Fruit fly (Drosophila melanogaster): ENCODE measurements around the gene ZIPIC.

The ZIPIC gene

dm6 chr3R:30005332-30005979 is 31.2 kb downstream of the ZIPIC start (continued):
- TF ChIP-seq Blimp-1 (GFP tag; optimal IDR thresholded peaks at IDR 0.05) (no peak), esn (GFP tag; optimal IDR thresholded peaks at IDR 0.05) (no peak), lz (GFP tag; optimal IDR thresholded peaks at IDR 0.05) (no peak), salr (GFP tag; optimal IDR thresholded peaks at IDR 0.05) (peak in 1 of 2 experiments; percentile 1), Sox15 (GFP tag; optimal IDR thresholded peaks at IDR 0.05) (no peak), CG32006 (GFP tag; optimal IDR thresholded peaks at IDR 0.05) (peak; percentile 47), Smox (GFP tag; optimal IDR thresholded peaks at IDR 0.05) (no peak)

DNA sequence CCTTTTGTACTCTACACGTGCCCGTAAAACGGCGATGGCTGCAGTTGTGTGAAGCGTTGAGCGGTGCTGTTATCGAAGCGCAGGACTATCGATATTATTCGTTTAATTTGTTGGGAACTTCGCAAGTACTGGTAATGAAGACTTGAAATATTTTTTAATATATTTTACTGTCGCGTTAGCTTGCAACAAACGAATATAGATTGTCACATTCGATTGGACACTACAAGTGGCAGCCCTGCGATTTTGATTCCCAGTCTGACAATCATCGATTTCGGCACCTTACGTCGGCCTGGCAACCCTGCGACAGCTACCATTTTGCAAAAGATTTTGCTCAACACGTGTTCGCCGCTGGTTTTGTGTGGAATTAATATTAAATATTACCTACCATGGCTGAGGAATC is 32.0 kb downstream of the ZIPIC start, which contains the start of the genes Nlp and Nph:
TSS of gene Nlp (plus strand) at position 138 of the 400 bp plus-strand sequence.
TSS of gene Nph (minus strand) at position 214 of the 400 bp plus-strand sequence.
- no peak for TF ChIP-seq OdsH (GFP tag; optimal IDR thresholded peaks at IDR 0.05)
- peak; percentile 34 for TF ChIP-seq esn (GFP tag; optimal IDR thresholded peaks at IDR 0.05)
- peak; percentile 20 for TF ChIP-seq CG3919 (GFP tag; optimal IDR thresholded peaks at IDR 0.05)
- no peak for TF ChIP-seq Hr4 (GFP tag; optimal IDR thresholded peaks at IDR 0.05)
- TF ChIP-seq lz (GFP tag; optimal IDR thresholded peaks at IDR 0.05) = peak; percentile 22
- no peak for TF ChIP-seq Ets21C (GFP tag; optimal IDR thresholded peaks at IDR 0.05)
- peak; percentile 17 for TF ChIP-seq cyc (GFP tag; optimal IDR thresholded peaks at IDR 0.05)
- peak; percentile 13 for TF ChIP-seq CG31627 (GFP tag; optimal IDR thresholded peaks at IDR 0.05)
- no peak for TF ChIP-seq CG10669 (GFP tag; optimal IDR thresholded peaks at IDR 0.05)
- TF ChIP-seq CG11294 (GFP tag; IDR thresholded peaks at IDR 0.05) = no peak
- TF ChIP-seq CG1621 (tag; optimal IDR thresholded peaks at IDR 0.05) = peak; percentile 63
- TF ChIP-seq CG32006 (GFP tag; optimal IDR thresholded peaks at IDR 0.05) = no peak
- peak; percentile 27 for TF ChIP-seq Hr39 (GFP tag; optimal IDR thresholded peaks at IDR 0.05)
- TF ChIP-seq Blimp-1 (GFP tag; optimal IDR thresholded peaks at IDR 0.05) = no peak
- TF ChIP-seq topi (GFP tag; optimal IDR thresholded peaks at IDR 0.05) = peak; percentile 12
- TF ChIP-seq CG3032 (tag; optimal IDR thresholded peaks at IDR 0.05) = peak; percentile 4
- peak; percentile 62 for TF ChIP-seq Sox14 (GFP tag; optimal IDR thresholded peaks at IDR 0.05)
- TF ChIP-seq Eip78C (GFP tag) = peak; percentile 44

- TF ChIP-seq CG6854 (GFP tag; optimal IDR thresholded peaks at IDR 0.05) (no peak), acj6 (GFP tag; optimal IDR thresholded peaks at IDR 0.05) (no peak), CG32006 (GFP tag; optimal IDR thresholded peaks at IDR 0.05) (no peak), Eip75B (GFP tag; optimal IDR thresholded peaks at IDR 0.05) (no peak), Sox15 (GFP tag; optimal IDR thresholded peaks at IDR 0.05) (no peak), CG8319 (GFP tag; optimal IDR thresholded peaks at IDR 0.05) (no peak), vri (GFP tag; optimal IDR thresholded peaks at IDR 0.05) (no peak)
Observed at dm6 chr3R:30000286-30000685, 36.4 kb downstream of the ZIPIC start, which contains the start of gene Tace. Gene Tace (plus strand): TSS chr3R:30000530.

DNA sequence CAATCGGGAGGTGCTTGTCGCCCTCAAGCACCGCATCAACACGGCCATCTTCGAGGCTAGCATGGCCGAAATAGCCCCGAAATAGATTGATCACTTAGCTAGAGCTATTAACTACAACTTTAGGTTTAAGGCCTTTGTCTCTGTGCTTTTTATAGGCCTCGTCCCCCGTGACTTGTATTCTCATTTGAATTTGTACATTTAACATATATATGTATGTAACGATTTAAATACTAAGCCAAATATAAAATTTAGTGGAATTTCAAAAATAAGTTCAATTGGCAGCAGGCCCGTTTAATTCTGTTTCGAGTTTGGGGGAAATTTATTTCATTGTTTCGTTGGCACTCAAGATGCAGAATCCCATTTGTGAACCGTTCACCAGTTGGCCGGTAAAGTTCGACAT is 37.2 kb downstream of the ZIPIC start, which contains the start of gene CG34298:
TSS of gene CG34298 (plus strand) at position 301 of the 400 bp plus-strand sequence.
- TF ChIP-seq Smox (GFP tag; optimal IDR thresholded peaks at IDR 0.05) = no peak
- TF ChIP-seq lz (GFP tag; optimal IDR thresholded peaks at IDR 0.05) = no peak
- TF ChIP-seq CG6792 (GFP tag; optimal IDR thresholded peaks at IDR 0.05) = no peak
- no peak for TF ChIP-seq Sox14 (GFP tag; optimal IDR thresholded peaks at IDR 0.05)
- TF ChIP-seq svp (GFP tag) = no peak
- TF ChIP-seq CG10669 (GFP tag; optimal IDR thresholded peaks at IDR 0.05) = no peak
- no peak for TF ChIP-seq CG8119 (GFP tag; IDR thresholded peaks at IDR 0.05)

DNA sequence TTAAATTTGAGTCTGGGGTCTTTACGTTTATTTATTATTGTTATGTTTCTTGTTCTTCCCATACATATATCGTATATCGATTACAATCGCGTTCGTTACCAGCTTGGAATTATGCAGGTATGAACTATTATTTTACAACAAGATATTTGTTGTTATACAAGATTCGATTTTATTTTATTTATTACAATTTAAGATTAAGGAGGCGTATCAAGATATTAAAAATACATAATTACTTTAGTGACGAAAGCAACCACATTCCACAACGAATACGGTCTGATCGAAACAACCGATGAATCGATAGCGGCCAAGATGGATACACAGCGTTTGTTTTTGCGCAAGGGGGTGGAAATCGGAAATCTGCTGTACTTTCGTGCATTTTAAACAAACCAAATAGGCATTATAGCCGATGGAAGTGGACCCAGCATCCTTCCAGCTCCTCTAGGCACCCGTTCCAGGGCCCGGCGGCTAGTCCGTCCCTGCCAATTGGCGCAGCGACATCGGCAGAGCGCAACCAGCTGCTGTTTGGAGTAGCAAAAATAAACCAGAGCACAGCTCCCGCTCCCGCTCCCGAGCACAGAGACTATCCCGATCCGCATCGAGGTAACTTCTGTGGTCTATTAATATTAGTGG is 38.9 kb downstream of the ZIPIC start, which contains the start of the genes CG15525 and CG11504:
TSS of gene CG15525 (minus strand) at position 70 of the 630 bp plus-strand sequence.
TSS of gene CG11504 (plus strand) at position 294 of the 630 bp plus-strand sequence.
- TF ChIP-seq lz (GFP tag; optimal IDR thresholded peaks at IDR 0.05) (peak; percentile 57), CG6276 (GFP tag; optimal IDR thresholded peaks at IDR 0.05) (no peak), CG6792 (GFP tag; optimal IDR thresholded peaks at IDR 0.05) (no peak), Hr39 (GFP tag; optimal IDR thresholded peaks at IDR 0.05) (no peak), CG6163 (GFP tag; IDR thresholded peaks at IDR 0.05) (no peak), CG9139 (GFP tag; optimal IDR thresholded peaks at IDR 0.05) (no peak), CG11762 (GFP tag; optimal IDR thresholded peaks at IDR 0.05; ENCODE audit: insufficient read depth) (no peak), ss (GFP tag; optimal IDR thresholded peaks at IDR 0.05) (no peak), CG7368 (GFP tag; optimal IDR thresholded peaks at IDR 0.05) (no peak), CG16779 (tag; optimal IDR thresholded peaks at IDR 0.05) (no peak), OdsH (GFP tag; optimal IDR thresholded peaks at IDR 0.05) (no peak), salr (GFP tag; optimal IDR thresholded peaks at IDR 0.05) (no peak), acj6 (GFP tag; optimal IDR thresholded peaks at IDR 0.05) (no peak), svp (GFP tag) (no peak), Smox (GFP tag; optimal IDR thresholded peaks at IDR 0.05) (no peak), esn (GFP tag; optimal IDR thresholded peaks at IDR 0.05) (peak; percentile 58), topi (GFP tag; optimal IDR thresholded peaks at IDR 0.05) (no peak), fd85E (GFP tag; optimal IDR thresholded peaks at IDR 0.05) (no peak), CG32006 (GFP tag; optimal IDR thresholded peaks at IDR 0.05) (no peak), CG6854 (GFP tag; optimal IDR thresholded peaks at IDR 0.05) (no peak), CG1621 (tag; optimal IDR thresholded peaks at IDR 0.05) (no peak), CG34406 (GFP tag; optimal IDR thresholded peaks at IDR 0.05) (no peak), CG3032 (tag; optimal IDR thresholded peaks at IDR 0.05) (peak; percentile 20), net (GFP tag; optimal IDR thresholded peaks at IDR 0.05) (no peak)

All from whole organism, prepupa.